Fruit fly (Drosophila melanogaster) whole organism, embryonic: ENCODE data around the gene GXIVsPLA2.

Experiments used
- Abd-B ChIP-seq: fragments of 200-800 bp; sonication (Bioruptor generic); optimal IDR thresholded peaks from 2 replicates; lab custom pipeline; 2018; ENCODE audit warnings: missing biosample characterization, mild to moderate bottlenecking, missing genetic modification characterization, moderate library complexity
- Asciz ChIP-seq: fragments of 200-800 bp; sonication (Bioruptor generic); optimal IDR thresholded peaks from 2 replicates; lab custom pipeline; 2017; ENCODE audit warnings: missing biosample characterization, mild to moderate bottlenecking, missing genetic modification characterization, missing genetic modification reagents
- Atf-2 ChIP-seq: fragments of 200-800 bp; sonication (Bioruptor generic); optimal IDR thresholded peaks from 2 replicates; lab custom pipeline; 2016; ENCODE audit warnings: missing biosample characterization, missing genetic modification characterization
- CG12104 ChIP-seq: fragments of 200-800 bp; sonication (Bioruptor generic); optimal IDR thresholded peaks from 3 replicates; lab custom pipeline; 2016; ENCODE audit warnings: missing biosample characterization, missing genetic modification characterization
- CG13624 ChIP-seq: fragments of 200-800 bp; sonication (Bioruptor generic); optimal IDR thresholded peaks from 2 replicates; lab custom pipeline; 2016; ENCODE audit warnings: missing biosample characterization, missing genetic modification characterization
- CG13775 ChIP-seq: fragments of 200-800 bp; sonication (Bioruptor generic); optimal IDR thresholded peaks from 3 replicates; lab custom pipeline; 2017; ENCODE audit warnings: missing biosample characterization, mild to moderate bottlenecking, missing genetic modification characterization
- CG14667 ChIP-seq: fragments of 200-800 bp; sonication (Bioruptor generic); IDR thresholded peaks from 2 replicates; pipeline ENCODE4 v1.3.6; 2022; ENCODE audit warnings: missing biosample characterization, missing genetic modification characterization
- CG14860 ChIP-seq: fragments of 200-800 bp; sonication (Bioruptor generic); IDR thresholded peaks from 3 replicates; pipeline ENCODE4 v1.3.6; 2022; ENCODE audit warnings: missing biosample characterization, missing genetic modification characterization; ENCODE audit not compliant: partially characterized antibody
- CG14965 ChIP-seq: fragments of 200-800 bp; sonication (Bioruptor generic); optimal IDR thresholded peaks from 2 replicates; lab custom pipeline; 2016; ENCODE audit warnings: missing biosample characterization, missing genetic modification characterization, borderline replicate concordance
- CG15514 ChIP-seq: fragments of 200-800 bp; sonication (Bioruptor generic); optimal IDR thresholded peaks from 3 replicates; lab custom pipeline; 2017; ENCODE audit warnings: missing biosample characterization, missing genetic modification characterization, mild to moderate bottlenecking, moderate library complexity, missing genetic modification reagents
- CG1602 ChIP-seq: fragments of 200-800 bp; sonication (Bioruptor generic); optimal IDR thresholded peaks from 3 replicates; lab custom pipeline; 2016; ENCODE audit warnings: missing biosample characterization, missing genetic modification characterization
- CG17612 ChIP-seq: fragments of 200-800 bp; sonication (Bioruptor generic); IDR thresholded peaks from 2 replicates; pipeline ENCODE4 v1.3.6; 2022; ENCODE audit warnings: missing biosample characterization, missing genetic modification characterization
- CG17912 ChIP-seq: fragments of 200-800 bp; sonication (Bioruptor generic); optimal IDR thresholded peaks from 2 replicates; lab custom pipeline; 2018; ENCODE audit warnings: missing biosample characterization, mild to moderate bottlenecking, missing genetic modification characterization
- CG30431 ChIP-seq: fragments of 200-800 bp; sonication (Bioruptor generic); optimal IDR thresholded peaks from 2 replicates; lab custom pipeline; 2017; ENCODE audit warnings: missing biosample characterization, missing genetic modification characterization
- CG3163 ChIP-seq: fragments of 200-800 bp; sonication (Bioruptor generic); optimal IDR thresholded peaks from 3 replicates; lab custom pipeline; 2016; ENCODE audit warnings: missing biosample characterization, missing genetic modification characterization
- CG32532 ChIP-seq: fragments of 200-800 bp; sonication (Bioruptor generic); IDR thresholded peaks from 2 replicates; pipeline ENCODE4 v1.3.6; 2022; ENCODE audit warnings: missing biosample characterization, missing genetic modification characterization
- CG3407 ChIP-seq: fragments of 200-800 bp; sonication (Bioruptor generic); optimal IDR thresholded peaks from 2 replicates; lab custom pipeline; 2018; ENCODE audit warnings: missing biosample characterization, mild to moderate bottlenecking, missing genetic modification characterization
- CG34422 ChIP-seq: fragments of 200-800 bp; sonication (Bioruptor generic); IDR thresholded peaks from 3 replicates; pipeline ENCODE4 v1.3.6; 2022; ENCODE audit warnings: missing biosample characterization, missing genetic modification characterization
- CG3995 ChIP-seq: fragments of 200-800 bp; sonication (Bioruptor generic); optimal IDR thresholded peaks from 3 replicates; lab custom pipeline; 2016; ENCODE audit warnings: missing biosample characterization, missing genetic modification characterization
- CG4282 ChIP-seq: fragments of 200-800 bp; sonication (Bioruptor generic); optimal IDR thresholded peaks from 2 replicates; lab custom pipeline; 2016; ENCODE audit warnings: missing biosample characterization, missing genetic modification characterization
- CG4328 ChIP-seq: fragments of 200-800 bp; sonication (Bioruptor generic); optimal IDR thresholded peaks from 3 replicates; lab custom pipeline; 2017; ENCODE audit warnings: missing biosample characterization, missing genetic modification reagents, missing genetic modification characterization
- CG4730 ChIP-seq: fragments of 200-800 bp; sonication (Bioruptor generic); IDR thresholded peaks from 2 replicates; pipeline ENCODE4 v1.3.6; 2022; ENCODE audit warnings: missing biosample characterization, missing genetic modification characterization
- CG5245 ChIP-seq: fragments of 200-800 bp; sonication (Bioruptor generic); optimal IDR thresholded peaks from 3 replicates; lab custom pipeline; 2016; ENCODE audit warnings: missing biosample characterization, missing genetic modification characterization
- CG6791 ChIP-seq: fragments of 200-800 bp; sonication (Bioruptor generic); IDR thresholded peaks from 3 replicates; pipeline ENCODE4 v1.3.6; 2022; ENCODE audit warnings: missing biosample characterization, missing genetic modification characterization; ENCODE audit not compliant: partially characterized antibody
- CG7839 ChIP-seq: fragments of 200-800 bp; sonication (Bioruptor generic); optimal IDR thresholded peaks from 3 replicates; lab custom pipeline; 2018; ENCODE audit warnings: missing biosample characterization, mild to moderate bottlenecking, missing genetic modification characterization, moderate library complexity
- CG8924 ChIP-seq: fragments of 200-800 bp; optimal IDR thresholded peaks from 3 replicates; lab custom pipeline; 2019; ENCODE audit warnings: missing biosample characterization, mild to moderate bottlenecking, missing genetic modification characterization, moderate library complexity
- Doc3 ChIP-seq: fragments of 200-800 bp; sonication (Bioruptor generic); IDR thresholded peaks from 3 replicates; pipeline ENCODE4 v1.3.6; 2022; ENCODE audit warnings: missing biosample characterization, missing genetic modification characterization; ENCODE audit not compliant: partially characterized antibody
- Ets65A ChIP-seq: fragments of 200-800 bp; sonication (Bioruptor generic); peaks from one replicate; lab custom pipeline; 2016; ENCODE audit warnings: missing biosample characterization, missing genetic modification characterization
- HLH54F ChIP-seq: fragments of 200-800 bp; sonication (Bioruptor generic); optimal IDR thresholded peaks from 3 replicates; lab custom pipeline; 2016; ENCODE audit warnings: missing biosample characterization, missing genetic modification characterization
- Hmx ChIP-seq: fragments of 200-800 bp; sonication (Bioruptor generic); optimal IDR thresholded peaks from 2 replicates; lab custom pipeline; 2016; ENCODE audit warnings: missing biosample characterization, missing genetic modification characterization
- Hr78 ChIP-seq, 2 experiments: fragments of 200-800 bp in 1 of 2; fragments of >200 bp in 1 of 2; sonication (Bioruptor generic) in 1 of 2; optimal IDR thresholded peaks; 2 replicates each; lab custom pipeline; 2017 to 2019; ENCODE audit warnings: missing biosample characterization in 2 of 2, missing genetic modification characterization in 2 of 2, mild to moderate bottlenecking in 1 of 2, moderate library complexity in 1 of 2
- Nf-YA ChIP-seq: fragments of 200-800 bp; sonication (Bioruptor generic); IDR thresholded peaks from 2 replicates; pipeline ENCODE4 v1.3.6; 2022; ENCODE audit warnings: missing biosample characterization, missing genetic modification characterization
- Nf-YC ChIP-seq: fragments of 200-800 bp; optimal IDR thresholded peaks from 3 replicates; lab custom pipeline; 2019; ENCODE audit warnings: missing biosample characterization, mild to moderate bottlenecking, missing genetic modification characterization, moderate library complexity
- Pdp1 ChIP-seq, 2 experiments: fragments of 200-800 bp; sonication (Bioruptor generic); optimal IDR thresholded peaks; 3 replicates each; lab custom pipeline; 2016; ENCODE audit warnings: missing biosample characterization in 2 of 2, missing genetic modification characterization in 2 of 2, mild to moderate bottlenecking in 1 of 2, moderate library complexity in 1 of 2
- Ptx1 ChIP-seq: fragments of 200-800 bp; sonication (Bioruptor generic); IDR thresholded peaks from 2 replicates; pipeline ENCODE4 v1.3.6; 2022; ENCODE audit warnings: missing biosample characterization, missing genetic modification characterization
- Side ChIP-seq: fragments of 200-800 bp; sonication (Bioruptor generic); optimal IDR thresholded peaks from 2 replicates; lab custom pipeline; 2016; ENCODE audit warnings: missing biosample characterization, missing genetic modification characterization
- ara ChIP-seq: fragments of 200-800 bp; sonication (Bioruptor generic); IDR thresholded peaks from 2 replicates; pipeline ENCODE4 v1.3.6; 2022; ENCODE audit warnings: missing biosample characterization, missing genetic modification characterization
- bigmax ChIP-seq: fragments of 200-800 bp; sonication (Bioruptor generic); optimal IDR thresholded peaks from 2 replicates; lab custom pipeline; 2018; ENCODE audit warnings: missing biosample characterization, mild to moderate bottlenecking, missing genetic modification characterization
- cg ChIP-seq: fragments of 200-800 bp; sonication (Bioruptor generic); optimal IDR thresholded peaks from 3 replicates; lab custom pipeline; 2019; ENCODE audit warnings: missing biosample characterization, mild to moderate bottlenecking, missing genetic modification characterization, moderate library complexity
- fd3F ChIP-seq: fragments of 200-800 bp; sonication (Bioruptor generic); optimal IDR thresholded peaks from 2 replicates; lab custom pipeline; 2018; ENCODE audit warnings: missing biosample characterization, mild to moderate bottlenecking, missing genetic modification characterization, moderate library complexity
- hth ChIP-seq: fragments of >200 bp; optimal IDR thresholded peaks from 2 replicates; lab custom pipeline; 2017; ENCODE audit warnings: inconsistent platforms
- jing ChIP-seq: fragments of 200-800 bp; sonication (Bioruptor generic); optimal IDR thresholded peaks from 2 replicates; lab custom pipeline; 2018; ENCODE audit warnings: missing biosample characterization, mild to moderate bottlenecking, missing genetic modification characterization
- lab ChIP-seq: fragments of 200-800 bp; sonication (Bioruptor generic); optimal IDR thresholded peaks from 3 replicates; lab custom pipeline; 2017; ENCODE audit warnings: missing biosample characterization, missing genetic modification characterization, mild to moderate bottlenecking, moderate library complexity, missing genetic modification reagents
- nom ChIP-seq: fragments of 200-800 bp; sonication (Bioruptor generic); optimal IDR thresholded peaks from 2 replicates; lab custom pipeline; 2017; ENCODE audit warnings: missing biosample characterization, missing genetic modification characterization, mild to moderate bottlenecking, moderate library complexity, missing genetic modification reagents
- sqz ChIP-seq: fragments of 200-800 bp; sonication (Bioruptor generic); optimal IDR thresholded peaks from 3 replicates; lab custom pipeline; 2018; ENCODE audit warnings: missing biosample characterization, mild to moderate bottlenecking, missing genetic modification characterization
- stwl ChIP-seq: fragments of 200-800 bp; sonication (Bioruptor generic); optimal IDR thresholded peaks from 3 replicates; lab custom pipeline; 2018; ENCODE audit warnings: missing biosample characterization, mild to moderate bottlenecking, missing genetic modification characterization, moderate library complexity
- tin ChIP-seq: fragments of 200-800 bp; sonication (Bioruptor generic); optimal IDR thresholded peaks from 3 replicates; lab custom pipeline; 2016; ENCODE audit warnings: missing biosample characterization, missing genetic modification characterization
- ttk ChIP-seq: fragments of 200-800 bp; sonication (Bioruptor generic); IDR thresholded peaks from 2 replicates; pipeline ENCODE4 v2.1.2; 2022; ENCODE audit warnings: missing biosample characterization, missing genetic modification characterization
- tup ChIP-seq: fragments of 200-800 bp; sonication (Bioruptor generic); optimal IDR thresholded peaks from 2 replicates; lab custom pipeline; 2016; ENCODE audit warnings: missing biosample characterization, mild to moderate bottlenecking, missing genetic modification characterization, moderate library complexity

The GXIVsPLA2 gene

dm6 chr3L:15923352-15923751, 31.5 kb upstream of the GXIVsPLA2 start (continued):
- no peak for TF ChIP-seq CG14667
- peak; percentile 34; the same call in 1 of the 2 replicates for TF ChIP-seq CG32532 (GFP tag; lab: Robert Waterston, UW)
- TF ChIP-seq CG34422 (GFP tag; lab: Robert Waterston, UW): no peak
- TF ChIP-seq CG13624 (GFP tag; lab: Kevin White, UChicago): no peak
- no peak for TF ChIP-seq CG3995 (GFP tag; lab: Kevin White, UChicago)
- TF ChIP-seq tin (GFP tag; lab: Kevin White, UChicago): peak; percentile 1
- peak; percentile 58 for TF ChIP-seq Ptx1 (GFP tag; lab: Robert Waterston, UW)
- 0 out of 2 replicates have a peak, but pooled peaks have one; percentile 9 for TF ChIP-seq ttk
- TF ChIP-seq CG17912 (GFP tag; lab: Kevin White, UChicago): no peak
- no peak for TF ChIP-seq Hmx (GFP tag; lab: Kevin White, UChicago)
- no peak for TF ChIP-seq CG4730 (GFP tag; lab: Robert Waterston, UW)
- TF ChIP-seq stwl (tag; lab: Kevin White, UChicago): no peak
- no peak for TF ChIP-seq CG14860 (GFP tag; lab: Robert Waterston, UW)
- no peak for TF ChIP-seq CG3163 (GFP tag; lab: Kevin White, UChicago)
- TF ChIP-seq CG14965 (GFP tag; lab: Kevin White, UChicago): no peak
- no peak for TF ChIP-seq Hr78 (GFP tag; optimal IDR thresholded peaks at IDR 0.05; lab: Kevin White, UChicago)
- no peak for TF ChIP-seq CG30431 (GFP tag; lab: Kevin White, UChicago)

DNA sequence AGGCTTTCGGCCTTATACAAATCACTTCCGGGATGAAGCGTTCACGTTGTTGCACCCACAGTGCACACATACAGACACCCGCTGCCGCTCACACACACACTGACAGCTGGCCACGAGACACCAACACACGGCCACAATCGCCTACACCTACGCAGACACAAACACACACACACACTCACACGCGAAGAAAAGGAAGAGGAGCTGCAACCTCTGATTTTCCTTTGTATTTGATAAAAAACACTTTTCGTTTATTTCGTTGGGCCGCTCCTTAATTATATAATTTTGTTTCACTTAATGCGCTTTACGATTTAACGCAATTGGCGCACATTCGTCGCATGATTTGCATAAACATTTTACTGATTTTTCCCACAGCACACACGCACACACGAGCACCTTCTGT, 30.6 kb upstream of the GXIVsPLA2 start:
- TF ChIP-seq CG12104: no peak
- no peak for TF ChIP-seq ara (GFP tag; lab: Robert Waterston, UW)
- no peak for TF ChIP-seq Doc3 (GFP tag; lab: Robert Waterston, UW)
- peak; percentile 95 for TF ChIP-seq Ets65A (GFP tag; lab: Kevin White, UChicago)
- TF ChIP-seq CG13775: no peak
- TF ChIP-seq hth (lab: Kevin White, UChicago): no peak
- TF ChIP-seq CG6791 (GFP tag; lab: Robert Waterston, UW): no peak
- peak; percentile 68 for TF ChIP-seq cg (GFP tag; lab: Kevin White, UChicago)
- TF ChIP-seq Abd-B (GFP tag; lab: Kevin White, UChicago): no peak
- TF ChIP-seq CG3407 (GFP tag; lab: Kevin White, UChicago): no peak
- TF ChIP-seq CG7839 (tag; lab: Kevin White, UChicago): no peak
- TF ChIP-seq Pdp1 (GFP tag; optimal IDR thresholded peaks at IDR 0.05; lab: Kevin White, UChicago): peak in 1 of 2 experiments; percentile 29
- no peak for TF ChIP-seq Nf-YC (tag; lab: Kevin White, UChicago)
- TF ChIP-seq bigmax (GFP tag; lab: Kevin White, UChicago): no peak
- no peak for TF ChIP-seq Atf-2
- TF ChIP-seq jing (GFP tag; lab: Kevin White, UChicago): no peak
- no peak for TF ChIP-seq nom
- no peak for TF ChIP-seq CG17612 (GFP tag; lab: Robert Waterston, UW)
- no peak for TF ChIP-seq CG1602

DNA sequence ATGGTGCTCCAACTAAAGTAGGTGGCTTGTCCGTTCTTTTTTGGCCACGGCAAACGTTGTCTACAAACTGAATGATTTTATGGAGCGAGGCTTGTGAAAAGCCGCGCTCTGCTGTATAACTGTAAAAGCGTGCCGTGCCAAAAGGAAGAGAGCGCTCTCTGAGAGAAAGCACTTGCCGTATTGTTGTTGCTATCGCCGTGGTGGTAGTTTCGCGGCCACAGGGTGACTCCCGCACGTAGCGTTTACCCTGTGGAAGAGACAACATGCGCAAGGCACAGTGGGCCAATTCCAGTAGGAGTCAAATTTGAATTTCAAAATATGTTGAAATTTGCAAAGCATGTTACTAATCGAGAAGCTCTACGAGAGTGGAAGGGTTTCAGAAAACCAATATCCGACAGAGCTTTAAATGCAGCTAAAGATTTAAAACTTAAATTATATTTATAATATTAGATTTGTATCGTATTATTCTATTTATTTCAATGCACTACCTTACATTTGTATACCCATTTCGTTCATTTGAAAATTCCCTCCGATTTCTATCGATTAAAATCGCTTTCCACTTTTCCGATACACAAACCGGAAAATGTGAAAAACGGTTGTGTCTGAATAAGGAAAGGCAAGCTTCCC, 30.0 kb upstream of the GXIVsPLA2 start, which contains the start of gene sff:
sff (minus strand) TSS at position 51 of the 627 bp plus-strand sequence.
- peak; percentile 86 for TF ChIP-seq CG4328
- TF ChIP-seq Nf-YA (GFP tag; lab: Robert Waterston, UW): peak; percentile 60; the same call in 1 of the 2 replicates
- TF ChIP-seq CG4282 (GFP tag; lab: Kevin White, UChicago): peak; percentile 41
- peak; percentile 28 for TF ChIP-seq CG3995 (GFP tag; lab: Kevin White, UChicago)
- TF ChIP-seq tup: peak; percentile 19
- TF ChIP-seq CG8924 (tag; lab: Kevin White, UChicago): peak; percentile 88
- peak; percentile 80 for TF ChIP-seq CG5245 (GFP tag; lab: Kevin White, UChicago)
- peak; percentile 92 for TF ChIP-seq lab (GFP tag; lab: Kevin White, UChicago)
- peak; percentile 65 for TF ChIP-seq sqz (GFP tag; lab: Kevin White, UChicago)
- TF ChIP-seq CG15514: peak; percentile 75
- peak; percentile 65 for TF ChIP-seq fd3F (GFP tag; lab: Kevin White, UChicago)
- peak; percentile 38 for TF ChIP-seq Side
- TF ChIP-seq Asciz (GFP tag; lab: Kevin White, UChicago): peak; percentile 84
- peak; percentile 66 for TF ChIP-seq HLH54F (GFP tag; lab: Kevin White, UChicago)
